Worm (Caenorhabditis elegans) whole organism, late embryonic: ENCODE results near the gene T05H10.8.

Experiments used
- ama-1 ChIP-seq: fragments of 150-350 bp; optimal IDR thresholded peaks from 2 replicates; lab custom pipeline; 2014
- ceh-31 ChIP-seq: sonication (generic microtip); optimal IDR thresholded peaks from 2 replicates; lab custom pipeline; 2016; ENCODE audit warnings: missing genetic modification characterization, missing compliant biosample characterization
- dve-1 ChIP-seq: sonication (generic microtip); optimal IDR thresholded peaks from 2 replicates; lab custom pipeline; 2017; ENCODE audit warnings: antibody characterized with exemption, mild to moderate bottlenecking, missing genetic modification characterization, missing compliant biosample characterization
- ets-4 ChIP-seq: sonication (generic microtip); optimal IDR thresholded peaks from 2 replicates; lab custom pipeline; 2016; ENCODE audit warnings: missing genetic modification characterization, missing compliant biosample characterization
- hlh-30 ChIP-seq: sonication (generic microtip); optimal IDR thresholded peaks from 2 replicates; lab custom pipeline; 2017; ENCODE audit warnings: antibody characterized with exemption, missing genetic modification characterization, missing compliant biosample characterization; ENCODE audit not compliant: insufficient read depth
- nhr-11 ChIP-seq: fragments of 150-350 bp; optimal IDR thresholded peaks from 2 replicates; lab custom pipeline; 2014; ENCODE audit warnings: missing biosample characterization, missing genetic modification characterization
- odd-2 ChIP-seq: sonication (generic microtip); optimal IDR thresholded peaks from 2 replicates; lab custom pipeline; 2017; ENCODE audit warnings: antibody characterized with exemption, mild to moderate bottlenecking, missing genetic modification characterization, missing compliant biosample characterization
- unc-86 ChIP-seq: sonication (generic microtip); optimal IDR thresholded peaks from 2 replicates; lab custom pipeline; 2016; ENCODE audit warnings: missing genetic modification characterization, missing compliant biosample characterization

ce11 chrII:8027663-8028062 is 31.2 kb upstream of the T05H10.8 start, which contains the start of gene swsn-7:
- TF ChIP-seq ama-1 (lab: Kevin White, UChicago) (no peak), ets-4 (no peak), nhr-11 (tag; lab: Kevin White, UChicago) (no peak), ceh-31 (no peak), odd-2 (tag; lab: Kevin White, UChicago) (no peak), dve-1 (tag; lab: Kevin White, UChicago) (no peak), hlh-30 (tag; lab: Kevin White, UChicago) (no peak), unc-86 (no peak)
